Fruit fly (Drosophila melanogaster) whole organism, embryonic: Measurements from ENCODE around the gene CG16965.
A peak's percentile ranks its signal among the peaks of the same experiment; 100 is the strongest.

Experiments used
- ATbp ChIP-seq: fragments of 200-800 bp; sonication (Bioruptor generic); optimal IDR thresholded peaks from 2 replicates; lab custom pipeline; 2017; ENCODE audit warnings: missing biosample characterization, mild to moderate bottlenecking, missing genetic modification characterization, missing genetic modification reagents
- Antp ChIP-seq: fragments of 200-800 bp; sonication (Bioruptor generic); optimal IDR thresholded peaks from 3 replicates; lab custom pipeline; 2016; ENCODE audit warnings: missing biosample characterization, missing genetic modification characterization
- BtbVII ChIP-seq: fragments of 200-800 bp; sonication (Bioruptor generic); optimal IDR thresholded peaks from 3 replicates; lab custom pipeline; 2017; ENCODE audit warnings: missing biosample characterization, mild to moderate bottlenecking, missing genetic modification characterization
- Bteb2 ChIP-seq: fragments of 200-800 bp; sonication (Bioruptor generic); optimal IDR thresholded peaks from 2 replicates; lab custom pipeline; 2016; ENCODE audit warnings: missing biosample characterization, missing genetic modification characterization
- CG10209 ChIP-seq: fragments of 200-800 bp; sonication (Bioruptor generic); optimal IDR thresholded peaks from 3 replicates; lab custom pipeline; 2017; ENCODE audit warnings: missing biosample characterization, mild to moderate bottlenecking, missing genetic modification characterization, missing genetic modification reagents
- CG10462 ChIP-seq: fragments of 200-800 bp; sonication (Bioruptor generic); optimal IDR thresholded peaks from 2 replicates; lab custom pipeline; 2016; ENCODE audit warnings: missing biosample characterization, missing genetic modification characterization
- CG10959 ChIP-seq: fragments of 200-800 bp; sonication (Bioruptor generic); IDR thresholded peaks from 2 replicates; pipeline ENCODE4 v1.3.6; 2022; ENCODE audit warnings: missing biosample characterization, missing genetic modification characterization
- CG1233 ChIP-seq: fragments of 200-800 bp; sonication (Bioruptor generic); optimal IDR thresholded peaks from 4 replicates; lab custom pipeline; 2018; ENCODE audit warnings: missing biosample characterization, mild to moderate bottlenecking, missing genetic modification characterization
- CG12659 ChIP-seq: fragments of 200-800 bp; sonication (Bioruptor generic); optimal IDR thresholded peaks from 3 replicates; lab custom pipeline; 2017; ENCODE audit warnings: mild to moderate bottlenecking, missing biosample characterization, missing genetic modification reagents, missing genetic modification characterization
- CG13624 ChIP-seq: fragments of 200-800 bp; sonication (Bioruptor generic); optimal IDR thresholded peaks from 2 replicates; lab custom pipeline; 2016; ENCODE audit warnings: missing biosample characterization, missing genetic modification characterization
- CG14050 ChIP-seq: fragments of 200-800 bp; sonication (Bioruptor generic); IDR thresholded peaks from 3 replicates; pipeline ENCODE4 v1.3.6; 2022; ENCODE audit warnings: missing biosample characterization, missing genetic modification characterization
- CG14441 ChIP-seq: fragments of 200-800 bp; sonication (Bioruptor generic); IDR thresholded peaks from 2 replicates; pipeline ENCODE4 v1.3.6; 2022; ENCODE audit warnings: missing biosample characterization, missing genetic modification characterization
- CG15073 ChIP-seq: fragments of 200-800 bp; sonication (Bioruptor generic); optimal IDR thresholded peaks from 2 replicates; lab custom pipeline; 2016; ENCODE audit warnings: missing biosample characterization, missing genetic modification characterization
- CG15269 ChIP-seq: fragments of 200-800 bp; sonication (Bioruptor generic); optimal IDR thresholded peaks from 2 replicates; lab custom pipeline; 2018; ENCODE audit warnings: missing biosample characterization, mild to moderate bottlenecking, missing genetic modification characterization, moderate library complexity
- CG1529 ChIP-seq: fragments of 200-800 bp; sonication (Bioruptor generic); optimal IDR thresholded peaks from 3 replicates; lab custom pipeline; 2018; ENCODE audit warnings: missing biosample characterization, missing genetic modification characterization
- CG17385 ChIP-seq: fragments of 200-800 bp; sonication (Bioruptor generic); optimal IDR thresholded peaks from 3 replicates; lab custom pipeline; 2018; ENCODE audit warnings: missing biosample characterization, mild to moderate bottlenecking, missing genetic modification characterization
- CG17802 ChIP-seq: fragments of 200-800 bp; sonication (Bioruptor generic); optimal IDR thresholded peaks from 2 replicates; lab custom pipeline; 2018; ENCODE audit warnings: missing biosample characterization, mild to moderate bottlenecking, missing genetic modification characterization, moderate library complexity
- CG2129 ChIP-seq: fragments of 200-800 bp; sonication (Bioruptor generic); IDR thresholded peaks from 2 replicates; pipeline ENCODE4 v1.3.6; 2022; ENCODE audit warnings: missing biosample characterization, missing genetic modification characterization; ENCODE audit not compliant: partially characterized antibody
- CG3163 ChIP-seq: fragments of 200-800 bp; sonication (Bioruptor generic); optimal IDR thresholded peaks from 3 replicates; lab custom pipeline; 2016; ENCODE audit warnings: missing biosample characterization, missing genetic modification characterization
- CG33557 ChIP-seq: fragments of 200-800 bp; sonication (Bioruptor generic); optimal IDR thresholded peaks from 2 replicates; lab custom pipeline; 2019; ENCODE audit warnings: missing biosample characterization, mild to moderate bottlenecking, missing genetic modification characterization, moderate library complexity
- CG3407 ChIP-seq: fragments of 200-800 bp; sonication (Bioruptor generic); optimal IDR thresholded peaks from 2 replicates; lab custom pipeline; 2018; ENCODE audit warnings: missing biosample characterization, mild to moderate bottlenecking, missing genetic modification characterization
- CG4617 ChIP-seq: fragments of 200-800 bp; sonication (Bioruptor generic); optimal IDR thresholded peaks from 3 replicates; lab custom pipeline; 2016; ENCODE audit warnings: missing biosample characterization, missing genetic modification characterization, borderline replicate concordance
- CG5245 ChIP-seq: fragments of 200-800 bp; sonication (Bioruptor generic); optimal IDR thresholded peaks from 3 replicates; lab custom pipeline; 2016; ENCODE audit warnings: missing biosample characterization, missing genetic modification characterization
- CG7987 ChIP-seq: fragments of 200-800 bp; sonication (Bioruptor generic); optimal IDR thresholded peaks from 2 replicates; lab custom pipeline; 2018; ENCODE audit warnings: missing biosample characterization, mild to moderate bottlenecking, missing genetic modification characterization, moderate library complexity
- CG8388 ChIP-seq: fragments of 200-800 bp; sonication (Bioruptor generic); optimal IDR thresholded peaks from 2 replicates; lab custom pipeline; 2019; ENCODE audit warnings: missing biosample characterization, mild to moderate bottlenecking, missing genetic modification characterization, moderate library complexity
- CG9609 ChIP-seq: fragments of 200-800 bp; sonication (Bioruptor generic); optimal IDR thresholded peaks from 3 replicates; lab custom pipeline; 2016; ENCODE audit warnings: missing biosample characterization, missing genetic modification characterization
- CHES-1-like ChIP-seq: fragments of 200-800 bp; sonication (Bioruptor generic); optimal IDR thresholded peaks from 2 replicates; lab custom pipeline; 2016; ENCODE audit warnings: missing biosample characterization, missing genetic modification characterization
- CTCF ChIP-seq: fragments of 200-800 bp; sonication (Bioruptor generic); optimal IDR thresholded peaks from 2 replicates; lab custom pipeline; 2017; ENCODE audit warnings: missing biosample characterization, mild to moderate bottlenecking, missing genetic modification characterization, moderate library complexity
- Dp ChIP-seq: fragments of 200-800 bp; sonication (Bioruptor generic); optimal IDR thresholded peaks from 2 replicates; lab custom pipeline; 2018; ENCODE audit warnings: missing biosample characterization, mild to moderate bottlenecking, missing genetic modification characterization, moderate library complexity
- GATAe ChIP-seq: fragments of 200-800 bp; sonication (Bioruptor generic); conservative IDR thresholded peaks from 2 replicates; pipeline ENCODE4 v1.3.6; 2022; ENCODE audit warnings: missing biosample characterization, missing genetic modification characterization
- HLH54F ChIP-seq: fragments of 200-800 bp; sonication (Bioruptor generic); optimal IDR thresholded peaks from 3 replicates; lab custom pipeline; 2016; ENCODE audit warnings: missing biosample characterization, missing genetic modification characterization
- Lpt ChIP-seq: fragments of >200 bp; optimal IDR thresholded peaks from 2 replicates; lab custom pipeline; 2018; ENCODE audit warnings: missing biosample characterization, missing genetic modification characterization
- Meics ChIP-seq: fragments of 200-800 bp; sonication (Bioruptor generic); optimal IDR thresholded peaks from 2 replicates; lab custom pipeline; 2017; ENCODE audit warnings: missing biosample characterization, mild to moderate bottlenecking, missing genetic modification characterization
- Nf-YA ChIP-seq: fragments of 200-800 bp; sonication (Bioruptor generic); IDR thresholded peaks from 2 replicates; pipeline ENCODE4 v1.3.6; 2022; ENCODE audit warnings: missing biosample characterization, missing genetic modification characterization
- Nf-YC ChIP-seq: fragments of 200-800 bp; optimal IDR thresholded peaks from 3 replicates; lab custom pipeline; 2019; ENCODE audit warnings: missing biosample characterization, mild to moderate bottlenecking, missing genetic modification characterization, moderate library complexity
- Oaz ChIP-seq: fragments of 200-800 bp; sonication (Bioruptor generic); IDR thresholded peaks from 2 replicates; pipeline ENCODE4 v1.3.6; 2022; ENCODE audit warnings: missing biosample characterization, missing genetic modification characterization
- Poxn ChIP-seq: fragments of 200-800 bp; sonication (Bioruptor generic); IDR thresholded peaks from 2 replicates; pipeline ENCODE4 v1.3.6; 2022; ENCODE audit warnings: missing biosample characterization, missing genetic modification characterization
- Ravus ChIP-seq: fragments of 200-800 bp; sonication (Bioruptor generic); IDR thresholded peaks from 2 replicates; pipeline ENCODE4 v1.3.6; 2022; ENCODE audit warnings: missing biosample characterization, missing genetic modification characterization
- ash1 ChIP-seq: fragments of 200-800 bp; sonication (Bioruptor generic); optimal IDR thresholded peaks from 2 replicates; lab custom pipeline; 2018; ENCODE audit warnings: missing biosample characterization, mild to moderate bottlenecking, missing genetic modification characterization
- ato ChIP-seq: fragments of 200-800 bp; sonication (Bioruptor generic); IDR thresholded peaks from 2 replicates; pipeline ENCODE4 v1.3.6; 2022; ENCODE audit warnings: missing biosample characterization, missing genetic modification characterization; ENCODE audit not compliant: partially characterized antibody
- caup ChIP-seq: fragments of 200-800 bp; sonication (Bioruptor generic); optimal IDR thresholded peaks from 3 replicates; lab custom pipeline; 2017; ENCODE audit warnings: missing biosample characterization, mild to moderate bottlenecking, missing genetic modification characterization, moderate library complexity; ENCODE audit not compliant: severe bottlenecking
- hkb ChIP-seq, 2 experiments: fragments of 200-800 bp in 1 of 2; fragments of >200 bp in 1 of 2; sonication (Bioruptor generic) in 1 of 2; IDR thresholded peaks in 1 of 2; optimal IDR thresholded peaks in 1 of 2; 2 replicates each; pipeline versions ENCODE4 v1.3.6 to Lab custom; 2017 to 2022; ENCODE audit warnings: missing biosample characterization in 1 of 2, missing genetic modification characterization in 1 of 2
- hth ChIP-seq: fragments of >200 bp; optimal IDR thresholded peaks from 2 replicates; lab custom pipeline; 2017; ENCODE audit warnings: inconsistent platforms
- jumu ChIP-seq: fragments of 200-800 bp; sonication (Bioruptor generic); optimal IDR thresholded peaks from 3 replicates; lab custom pipeline; 2016; ENCODE audit warnings: missing biosample characterization, missing genetic modification characterization
- nmo ChIP-seq: fragments of 200-800 bp; sonication (Bioruptor generic); optimal IDR thresholded peaks from 2 replicates; lab custom pipeline; 2018; ENCODE audit warnings: missing biosample characterization, mild to moderate bottlenecking, missing genetic modification characterization, moderate library complexity
- oc ChIP-seq: fragments of 200-800 bp; sonication (Bioruptor generic); optimal IDR thresholded peaks from 2 replicates; lab custom pipeline; 2018; ENCODE audit warnings: missing biosample characterization, mild to moderate bottlenecking, missing genetic modification characterization, moderate library complexity
- onecut ChIP-seq: fragments of 200-800 bp; sonication (Bioruptor generic); IDR thresholded peaks from 2 replicates; pipeline ENCODE4 v1.3.6; 2022; ENCODE audit warnings: missing biosample characterization, missing genetic modification characterization
- slou ChIP-seq: fragments of 200-800 bp; sonication (Bioruptor generic); optimal IDR thresholded peaks from 3 replicates; lab custom pipeline; 2016; ENCODE audit warnings: missing biosample characterization, missing genetic modification characterization
- so ChIP-seq: fragments of 200-800 bp; sonication (Bioruptor generic); IDR thresholded peaks from 3 replicates; pipeline ENCODE4 v1.3.6; 2022; ENCODE audit warnings: missing biosample characterization, missing genetic modification characterization
- trem ChIP-seq: fragments of 200-800 bp; optimal IDR thresholded peaks from 3 replicates; lab custom pipeline; 2019; ENCODE audit warnings: missing biosample characterization, mild to moderate bottlenecking, missing genetic modification characterization, moderate library complexity
- zf30C ChIP-seq: fragments of 200-800 bp; sonication (Bioruptor generic); optimal IDR thresholded peaks from 3 replicates; lab custom pipeline; 2018; ENCODE audit warnings: missing biosample characterization, mild to moderate bottlenecking, missing genetic modification characterization

CG16965 gene

DNA sequence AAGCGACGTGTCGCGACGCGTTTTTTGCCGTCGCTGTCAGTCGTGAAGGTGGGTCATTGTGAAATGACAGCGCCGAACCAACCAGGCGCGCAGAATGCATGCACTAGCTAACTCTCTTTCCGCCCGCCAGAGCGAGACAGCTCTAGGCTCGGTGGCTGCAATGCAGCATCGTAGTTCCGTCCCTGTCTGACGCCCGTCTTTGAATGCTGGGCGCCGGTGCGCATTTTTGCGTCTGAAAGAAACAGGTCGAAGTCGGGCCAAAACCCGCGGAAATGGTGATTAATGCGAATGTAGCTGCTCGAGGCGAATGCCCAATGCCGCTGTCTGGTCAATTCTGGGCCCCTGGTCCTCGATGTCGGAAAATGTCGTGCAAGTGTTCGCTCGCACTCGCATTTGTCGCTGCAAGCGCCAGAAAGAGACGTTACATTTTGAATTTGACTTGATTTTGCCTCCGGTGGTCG is 26.0 kb downstream of the CG16965 start (continued):
- TF ChIP-seq zf30C (GFP tag; lab: Kevin White, UChicago) (peak; percentile 14), CG13624 (GFP tag; lab: Kevin White, UChicago) (peak; percentile 74), Ravus (GFP tag; lab: Robert Waterston, UW) (no peak), so (GFP tag; lab: Robert Waterston, UW) (no peak), Nf-YC (tag; lab: Kevin White, UChicago) (peak; percentile 98), jumu (GFP tag; lab: Kevin White, UChicago) (peak; percentile 44), GATAe (GFP tag; lab: Robert Waterston, UW) (no peak), nmo (peak; percentile 81), CG10462 (GFP tag; lab: Kevin White, UChicago) (no peak), trem (tag; lab: Kevin White, UChicago) (peak; percentile 37), Nf-YA (GFP tag; lab: Robert Waterston, UW) (no peak), CG3163 (GFP tag; lab: Kevin White, UChicago) (peak; percentile 40), CG17385 (GFP tag; lab: Kevin White, UChicago) (peak; percentile 76), CG10959 (GFP tag; lab: Robert Waterston, UW) (no peak), CG14050 (no peak), HLH54F (no peak), BtbVII (GFP tag; lab: Kevin White, UChicago) (peak; percentile 77), ash1 (GFP tag; lab: Kevin White, UChicago) (no peak), oc (tag; lab: Kevin White, UChicago) (peak; percentile 90), Oaz (no peak), Antp (peak; percentile 5), CG1529 (GFP tag; lab: Kevin White, UChicago) (peak; percentile 50), CG15073 (GFP tag; lab: Kevin White, UChicago) (no peak), CG10209 (GFP tag; lab: Kevin White, UChicago) (peak; percentile 47), Bteb2 (peak; percentile 18), CG12659 (peak; percentile 87), ato (GFP tag; lab: Robert Waterston, UW) (no peak), slou (no peak), CG1233 (GFP tag; lab: Kevin White, UChicago) (peak; percentile 74), CG17802 (tag; lab: Kevin White, UChicago) (no peak), CG15269 (peak; percentile 84), caup (GFP tag; lab: Kevin White, UChicago) (peak; percentile 45), CG8388 (GFP tag; lab: Kevin White, UChicago) (peak; percentile 59), CG5245 (GFP tag; lab: Kevin White, UChicago) (no peak), Meics (no peak), CG3407 (GFP tag; lab: Kevin White, UChicago) (no peak), CG2129 (no peak), Dp (GFP tag; lab: Kevin White, UChicago) (peak; percentile 76), CG14441 (GFP tag; lab: Robert Waterston, UW) (no peak), hth (lab: Kevin White, UChicago) (no peak), onecut (peak; percentile 92), CHES-1-like (GFP tag; lab: Kevin White, UChicago) (peak; percentile 45), ATbp (GFP tag; lab: Kevin White, UChicago) (peak; percentile 0), Lpt (GFP tag; lab: Kevin White, UChicago) (no peak), Poxn (no peak), CG7987 (GFP tag; lab: Kevin White, UChicago) (peak; percentile 84), CG9609 (no peak), hkb (optimal IDR thresholded peaks at IDR 0.05; lab: Kevin White, UChicago) (peak; percentile 57), hkb (GFP tag; IDR thresholded peaks at IDR 0.05; lab: Robert Waterston, UW) (no peak), CTCF (GFP tag; lab: Kevin White, UChicago) (peak; percentile 79), CG33557 (GFP tag; lab: Kevin White, UChicago) (peak; percentile 68), CG4617 (no peak)
